Worm (Caenorhabditis elegans) whole organism, young adult: ENCODE measurements around the gene madf-1.

Experiments
- D2030.7 ChIP-seq: fragments of 200-800 bp; sonication (Bioruptor generic); IDR thresholded peaks from 2 replicates; pipeline ENCODE4 v1.3.6; 2022; ENCODE audit warnings: missing genetic modification reagents, missing genetic modification characterization, missing compliant biosample characterization
- F10E7.11 ChIP-seq: sonication (generic microtip); optimal IDR thresholded peaks from 2 replicates; lab custom pipeline; 2017; ENCODE audit warnings: mild to moderate bottlenecking, missing genetic modification characterization, moderate library complexity, missing compliant biosample characterization
- F49E8.2 ChIP-seq: sonication (generic microtip); optimal IDR thresholded peaks from 3 replicates; lab custom pipeline; 2017; ENCODE audit warnings: missing genetic modification characterization, mild to moderate bottlenecking, missing compliant biosample characterization, antibody characterized with exemption, moderate library complexity; ENCODE audit not compliant: insufficient read depth
- Y53F4B.3 ChIP-seq: fragments of 200-800 bp; sonication (Bioruptor generic); IDR thresholded peaks from 2 replicates; pipeline ENCODE4 v1.3.6; 2022; ENCODE audit warnings: missing genetic modification reagents, missing genetic modification characterization, missing compliant biosample characterization
- Y56A3A.18 ChIP-seq: fragments of 200-800 bp; sonication (Bioruptor generic); IDR thresholded peaks from 2 replicates; pipeline ENCODE4 v1.3.6; 2022; ENCODE audit warnings: missing genetic modification reagents, missing genetic modification characterization, missing compliant biosample characterization
- Y79H2A.3 ChIP-seq: fragments of 200-800 bp; sonication (Bioruptor generic); conservative IDR thresholded peaks from 2 replicates; pipeline ENCODE4 v1.3.6; 2022; ENCODE audit warnings: missing genetic modification reagents, missing genetic modification characterization, missing compliant biosample characterization
- Y95B8A.8 ChIP-seq: fragments of 200-800 bp; sonication (Bioruptor generic); IDR thresholded peaks from 2 replicates; pipeline ENCODE4 v1.3.6; 2022; ENCODE audit warnings: missing genetic modification reagents, missing genetic modification characterization, missing compliant biosample characterization
- ZK185.1 ChIP-seq: sonication (generic microtip); optimal IDR thresholded peaks from 2 replicates; lab custom pipeline; 2016; ENCODE audit warnings: mild to moderate bottlenecking, missing genetic modification characterization, missing compliant biosample characterization; ENCODE audit not compliant: poor library complexity, severe bottlenecking
- aptf-2 ChIP-seq: fragments of 200-800 bp; sonication (Bioruptor generic); conservative IDR thresholded peaks from 2 replicates; pipeline ENCODE4 v1.3.6; 2022; ENCODE audit warnings: missing genetic modification reagents, missing genetic modification characterization, missing compliant biosample characterization
- attf-3 ChIP-seq: fragments of 200-800 bp; sonication (Bioruptor generic); conservative IDR thresholded peaks from 2 replicates; pipeline ENCODE4 v1.3.6; 2022; ENCODE audit warnings: missing genetic modification reagents, missing genetic modification characterization, missing compliant biosample characterization
- bed-2 ChIP-seq: fragments of 200-800 bp; sonication (Bioruptor generic); IDR thresholded peaks from 2 replicates; pipeline ENCODE4 v1.3.6; 2022; ENCODE audit warnings: missing genetic modification reagents, missing genetic modification characterization, missing compliant biosample characterization
- ccch-3 ChIP-seq: fragments of 200-800 bp; sonication (Bioruptor generic); optimal IDR thresholded peaks from 2 replicates; lab custom pipeline; 2018; ENCODE audit warnings: mild to moderate bottlenecking, missing genetic modification characterization, missing compliant biosample characterization
- cebp-1 ChIP-seq, 2 experiments: fragments of 200-800 bp in 1 of 2; sonication (Bioruptor generic) in 1 of 2; sonication (generic microtip) in 1 of 2; IDR thresholded peaks in 1 of 2; optimal IDR thresholded peaks in 1 of 2; 2 replicates each; pipeline versions ENCODE4 v1.3.6 to Lab custom; 2017 to 2022; ENCODE audit warnings: missing compliant biosample characterization in 2 of 2, missing genetic modification characterization in 2 of 2, mild to moderate bottlenecking in 1 of 2, missing genetic modification reagents in 1 of 2, moderate library complexity in 1 of 2
- cebp-2 ChIP-seq: fragments of 200-800 bp; sonication (Bioruptor generic); IDR thresholded peaks from 2 replicates; pipeline ENCODE4 v1.3.6; 2022; ENCODE audit warnings: missing genetic modification characterization, missing compliant biosample characterization
- ceh-91 ChIP-seq: fragments of 200-800 bp; sonication (Bioruptor generic); IDR thresholded peaks from 2 replicates; pipeline ENCODE4 v1.3.6; 2022; ENCODE audit warnings: missing genetic modification reagents, missing genetic modification characterization, missing compliant biosample characterization
- dox-1 ChIP-seq: fragments of 200-800 bp; sonication (Bioruptor generic); IDR thresholded peaks from 2 replicates; pipeline ENCODE4 v1.3.6; 2022; ENCODE audit warnings: missing genetic modification reagents, missing genetic modification characterization, missing compliant biosample characterization
- efl-1 ChIP-seq: fragments of 150-350 bp; optimal IDR thresholded peaks from 2 replicates; lab custom pipeline; 2014; ENCODE audit warnings: missing biosample characterization, missing genetic modification reagents, missing genetic modification characterization
- egrh-3 ChIP-seq: fragments of 200-800 bp; sonication (Bioruptor generic); IDR thresholded peaks from 2 replicates; pipeline ENCODE4 v1.3.6; 2022; ENCODE audit warnings: missing genetic modification reagents, missing genetic modification characterization, missing compliant biosample characterization
- gei-17 ChIP-seq: fragments of 200-800 bp; sonication (Bioruptor generic); optimal IDR thresholded peaks from 2 replicates; lab custom pipeline; 2018; ENCODE audit warnings: mild to moderate bottlenecking, missing genetic modification characterization, missing compliant biosample characterization
- him-1 ChIP-seq: sonication (generic microtip); optimal IDR thresholded peaks from 2 replicates; lab custom pipeline; 2016; ENCODE audit warnings: missing genotype, missing genetic modification reagents, missing genetic modification characterization, missing compliant biosample characterization
- hlh-12 ChIP-seq: sonication (generic microtip); optimal IDR thresholded peaks from 2 replicates; lab custom pipeline; 2016; ENCODE audit warnings: missing genetic modification characterization, missing compliant biosample characterization
- hmg-20 ChIP-seq: fragments of 200-800 bp; sonication (Bioruptor generic); IDR thresholded peaks from 2 replicates; pipeline ENCODE4 v1.3.6; 2022; ENCODE audit warnings: missing genetic modification reagents, missing genetic modification characterization, missing compliant biosample characterization
- hsf-1 ChIP-seq: fragments of 200-800 bp; sonication (Bioruptor generic); IDR thresholded peaks from 2 replicates; pipeline ENCODE4 v1.3.6; 2022; ENCODE audit warnings: missing genetic modification reagents, missing genetic modification characterization, missing compliant biosample characterization
- let-526 ChIP-seq: fragments of 200-800 bp; sonication (Bioruptor generic); IDR thresholded peaks from 2 replicates; pipeline ENCODE4 v1.3.6; 2022; ENCODE audit warnings: missing genetic modification reagents, missing genetic modification characterization, missing compliant biosample characterization
- lin-26 ChIP-seq: fragments of 200-800 bp; sonication (Bioruptor generic); IDR thresholded peaks from 2 replicates; pipeline ENCODE4 v1.3.6; 2022; ENCODE audit warnings: missing genetic modification reagents, missing genetic modification characterization, missing compliant biosample characterization
- lin-54 ChIP-seq: fragments of 200-800 bp; sonication (Bioruptor generic); optimal IDR thresholded peaks from 2 replicates; lab custom pipeline; 2018; ENCODE audit warnings: mild to moderate bottlenecking, missing genetic modification characterization, missing compliant biosample characterization
- lsl-1 ChIP-seq: fragments of 200-800 bp; sonication (Bioruptor generic); optimal IDR thresholded peaks from 2 replicates; lab custom pipeline; 2018; ENCODE audit warnings: mild to moderate bottlenecking, missing genetic modification characterization, moderate library complexity, missing compliant biosample characterization
- madf-3 ChIP-seq: fragments of 200-800 bp; sonication (Bioruptor generic); IDR thresholded peaks from 2 replicates; pipeline ENCODE4 v1.3.6; 2022; ENCODE audit warnings: missing genetic modification reagents, missing genetic modification characterization, missing compliant biosample characterization
- mcd-1 ChIP-seq: fragments of 200-800 bp; sonication (Bioruptor generic); IDR thresholded peaks from 2 replicates; pipeline ENCODE4 v1.3.6; 2022; ENCODE audit warnings: missing genetic modification reagents, missing genetic modification characterization, missing compliant biosample characterization
- mes-4 ChIP-seq: sonication (generic microtip); optimal IDR thresholded peaks from 2 replicates; lab custom pipeline; 2016; ENCODE audit warnings: missing genotype, missing genetic modification characterization, missing compliant biosample characterization
- nfya-1 ChIP-seq: sonication (generic microtip); optimal IDR thresholded peaks from 2 replicates; lab custom pipeline; 2017; ENCODE audit warnings: antibody characterized with exemption, missing compliant biosample characterization, missing genetic modification characterization, borderline replicate concordance; ENCODE audit not compliant: insufficient read depth
- nfyb-1 ChIP-seq: fragments of 200-800 bp; sonication (Bioruptor generic); IDR thresholded peaks from 2 replicates; pipeline ENCODE4 v1.3.6; 2022; ENCODE audit warnings: missing genetic modification reagents, missing genetic modification characterization, missing compliant biosample characterization
- nhr-90 ChIP-seq: sonication (generic microtip); optimal IDR thresholded peaks from 2 replicates; lab custom pipeline; 2016; ENCODE audit warnings: missing genotype, mild to moderate bottlenecking, missing genetic modification characterization, missing compliant biosample characterization
- pha-4 ChIP-seq: fragments of 150-350 bp; sonication (generic microtip); optimal IDR thresholded peaks from 2 replicates; lab custom pipeline; 2014; ENCODE audit warnings: missing biosample characterization, missing genetic modification reagents, missing genetic modification characterization
- repo-1 ChIP-seq: sonication (generic microtip); optimal IDR thresholded peaks from 2 replicates; lab custom pipeline; 2017; ENCODE audit warnings: mild to moderate bottlenecking, missing genetic modification characterization, missing compliant biosample characterization
- rpc-1 ChIP-seq, 2 experiments: fragments of 150-350 bp in 1 of 2; sonication (generic microtip) in 1 of 2; optimal IDR thresholded peaks; 2 replicates each; lab custom pipeline; 2014 to 2018; ENCODE audit warnings: missing biosample characterization in 1 of 2, missing genetic modification characterization in 1 of 2, missing genetic modification reagents in 1 of 2, missing genotype in 1 of 2
- snpc-3.4 ChIP-seq: sonication (generic microtip); optimal IDR thresholded peaks from 2 replicates; lab custom pipeline; 2017; ENCODE audit warnings: missing genetic modification characterization, mild to moderate bottlenecking, missing compliant biosample characterization, antibody characterized with exemption, moderate library complexity, missing genotype, missing genetic modification reagents
- snpc-4 ChIP-seq, 5 experiments: fragments of 150-350 bp in 1 of 5; sonication (generic microtip) in 4 of 5; optimal IDR thresholded peaks; 2 replicates each; lab custom pipeline; 2014 to 2018; ENCODE audit warnings: missing genetic modification characterization in 5 of 5, missing biosample characterization in 3 of 5, antibody characterized with exemption in 2 of 5, mild to moderate bottlenecking in 2 of 5, missing compliant biosample characterization in 2 of 5, missing genotype in 2 of 5, moderate library complexity in 2 of 5, missing genetic modification reagents in 1 of 5
- somi-1 ChIP-seq: fragments of 200-800 bp; sonication (Bioruptor generic); optimal IDR thresholded peaks from 2 replicates; lab custom pipeline; 2018; ENCODE audit warnings: mild to moderate bottlenecking, missing genetic modification characterization, missing compliant biosample characterization
- tbp1 ChIP-seq: fragments of 200-800 bp; sonication (Bioruptor generic); optimal IDR thresholded peaks from 2 replicates; lab custom pipeline; 2018; ENCODE audit warnings: mild to moderate bottlenecking, missing genetic modification characterization, missing compliant biosample characterization
- tbx-9 ChIP-seq: sonication (generic microtip); optimal IDR thresholded peaks from 2 replicates; lab custom pipeline; 2016; ENCODE audit warnings: borderline replicate concordance, missing genetic modification characterization, inconsistent platforms, missing compliant biosample characterization
- tlf-1 ChIP-seq: fragments of 200-800 bp; sonication (Bioruptor generic); optimal IDR thresholded peaks from 2 replicates; lab custom pipeline; 2018; ENCODE audit warnings: mild to moderate bottlenecking, missing genetic modification characterization, missing compliant biosample characterization
- unc-130 ChIP-seq: sonication (generic microtip); optimal IDR thresholded peaks from 2 replicates; lab custom pipeline; 2016; ENCODE audit warnings: missing genetic modification reagents, missing genetic modification characterization, missing compliant biosample characterization
- unc-62 ChIP-seq: fragments of 150-350 bp; optimal IDR thresholded peaks from 2 replicates; lab custom pipeline; 2014; ENCODE audit warnings: missing biosample characterization, missing genetic modification reagents, missing genetic modification characterization
- ztf-28 ChIP-seq: fragments of 200-800 bp; sonication (Bioruptor generic); IDR thresholded peaks from 2 replicates; pipeline ENCODE4 v1.3.6; 2022; ENCODE audit warnings: missing genetic modification reagents, missing genetic modification characterization, missing compliant biosample characterization
- ztf-3 ChIP-seq: fragments of 200-800 bp; sonication (Bioruptor generic); optimal IDR thresholded peaks from 2 replicates; lab custom pipeline; 2018; ENCODE audit warnings: mild to moderate bottlenecking, missing genetic modification characterization, missing compliant biosample characterization
- ztf-6 ChIP-seq: fragments of 200-800 bp; sonication (Bioruptor generic); IDR thresholded peaks from 2 replicates; pipeline ENCODE4 v1.3.6; 2022; ENCODE audit warnings: missing genetic modification reagents, missing genetic modification characterization, missing compliant biosample characterization

Gene madf-1

ce11 chrIV:807027-807516, 24.6 kb downstream of the madf-1 start, which contains the start of gene Y55F3BL.6:
TSS of gene Y55F3BL.6 (minus strand) at chrIV:807077.
- no peak for TF ChIP-seq hlh-12
- TF ChIP-seq tbx-9: no peak
- TF ChIP-seq dox-1 (GFP tag; lab: Robert Waterston, UW): no peak
- 0 out of 2 replicates have a peak, but pooled peaks have one; percentile 52 for TF ChIP-seq hsf-1
- no peak for TF ChIP-seq F10E7.11
- TF ChIP-seq unc-130 (GFP tag; lab: Kevin White, UChicago): no peak
- no peak for TF ChIP-seq ZK185.1
- TF ChIP-seq D2030.7: no peak
- TF ChIP-seq ztf-28: no peak
- TF ChIP-seq Y79H2A.3 (GFP tag; lab: Robert Waterston, UW): no peak
- peak; percentile 5 for TF ChIP-seq tbp1
- no peak for TF ChIP-seq tlf-1
- no peak for TF ChIP-seq rpc-1 (optimal IDR thresholded peaks at IDR 0.05; lab: Kevin White, UChicago)
- TF ChIP-seq rpc-1 (tag; optimal IDR thresholded peaks at IDR 0.05; lab: Kevin White, UChicago): no peak
- TF ChIP-seq him-1 (tag; lab: Kevin White, UChicago): no peak
- no peak for TF ChIP-seq Y53F4B.3 (GFP tag; lab: Robert Waterston, UW)
- TF ChIP-seq unc-62 (GFP tag; lab: Kevin White, UChicago): no peak
- TF ChIP-seq ceh-91 (GFP tag; lab: Robert Waterston, UW): no peak
- 0 out of 2 replicates have a peak, but pooled peaks have one; percentile 50 for TF ChIP-seq madf-3
- TF ChIP-seq cebp-2 (GFP tag; lab: Robert Waterston, UW): no peak
- peak; percentile 28 for TF ChIP-seq efl-1 (GFP tag; lab: Kevin White, UChicago)
- TF ChIP-seq lin-26 (GFP tag; lab: Robert Waterston, UW): no peak
- no peak for TF ChIP-seq ztf-3 (GFP tag; lab: Kevin White, UChicago)
- no peak for TF ChIP-seq gei-17
- no peak for TF ChIP-seq nhr-90 (tag; lab: Kevin White, UChicago)
- no peak for TF ChIP-seq repo-1 (tag; lab: Kevin White, UChicago)
- no peak for TF ChIP-seq ccch-3
- TF ChIP-seq lsl-1: peak; percentile 31
- TF ChIP-seq ztf-6 (GFP tag; lab: Robert Waterston, UW): no peak
- TF ChIP-seq nfyb-1 (GFP tag; lab: Robert Waterston, UW): no peak
- TF ChIP-seq snpc-3.4 (tag; lab: Kevin White, UChicago): no peak
- peak; percentile 31; the same call in 1 of the 2 replicates for TF ChIP-seq mcd-1 (GFP tag; lab: Robert Waterston, UW)
- no peak for TF ChIP-seq cebp-1 (GFP tag; IDR thresholded peaks at IDR 0.05; lab: Robert Waterston, UW)
- peak; percentile 18 for TF ChIP-seq cebp-1 (tag; optimal IDR thresholded peaks at IDR 0.05; lab: Kevin White, UChicago)
- no peak for TF ChIP-seq Y95B8A.8 (GFP tag; lab: Robert Waterston, UW)
- TF ChIP-seq egrh-3: no peak
- TF ChIP-seq F49E8.2 (tag; lab: Kevin White, UChicago): no peak
- no peak for TF ChIP-seq Y56A3A.18 (GFP tag; lab: Robert Waterston, UW)
- peak; percentile 85 for TF ChIP-seq attf-3 (GFP tag; lab: Robert Waterston, UW)
- TF ChIP-seq aptf-2 (GFP tag; lab: Robert Waterston, UW): no peak
- no peak for TF ChIP-seq bed-2
- no peak for TF ChIP-seq hmg-20 (GFP tag; lab: Robert Waterston, UW)
- no peak for TF ChIP-seq nfya-1 (tag; lab: Kevin White, UChicago)
- TF ChIP-seq let-526: no peak
- no peak for TF ChIP-seq pha-4 (tag; lab: Kevin White, UChicago)
- no peak for TF ChIP-seq snpc-4 (GFP tag; optimal IDR thresholded peaks at IDR 0.05; lab: Kevin White, UChicago)
- TF ChIP-seq snpc-4 (tag; optimal IDR thresholded peaks at IDR 0.05; lab: Kevin White, UChicago): no peak
- no peak for TF ChIP-seq mes-4 (tag; lab: Kevin White, UChicago)
- no peak for TF ChIP-seq somi-1 (GFP tag; lab: Kevin White, UChicago)
- peak; percentile 89 for TF ChIP-seq lin-54 (GFP tag; lab: Kevin White, UChicago)
